Worm (Caenorhabditis elegans) whole organism, early embryonic: ENCODE data around the gene R09E10.2.

ENCODE experiments used
- B0310.2 ChIP-seq: sonication (generic microtip); optimal IDR thresholded peaks from 2 replicates; lab custom pipeline; 2016; ENCODE audit warnings: mild to moderate bottlenecking, missing genetic modification characterization, missing compliant biosample characterization
- ama-1 ChIP-seq: fragments of 150-350 bp; optimal IDR thresholded peaks from 2 replicates; lab custom pipeline; 2014
- ets-7 ChIP-seq: sonication (generic microtip); optimal IDR thresholded peaks from 2 replicates; lab custom pipeline; 2016; ENCODE audit warnings: missing genotype, missing genetic modification characterization, missing compliant biosample characterization
- flt-1 ChIP-seq: fragments of 200-800 bp; sonication (Bioruptor generic); IDR thresholded peaks from 2 replicates; pipeline ENCODE4 v1.3.6; 2022; ENCODE audit warnings: missing genetic modification characterization, missing compliant biosample characterization
- hmbx-1 ChIP-seq: sonication (generic microtip); optimal IDR thresholded peaks from 2 replicates; lab custom pipeline; 2016; ENCODE audit warnings: mild to moderate bottlenecking, missing genetic modification characterization, missing compliant biosample characterization
- hmg-4 ChIP-seq: fragments of 200-800 bp; sonication (Bioruptor generic); optimal IDR thresholded peaks from 2 replicates; lab custom pipeline; 2018; ENCODE audit warnings: mild to moderate bottlenecking, missing genetic modification characterization, missing compliant biosample characterization
- hnd-1 ChIP-seq: sonication (generic microtip); optimal IDR thresholded peaks from 2 replicates; lab custom pipeline; 2016; ENCODE audit warnings: missing genetic modification characterization, missing compliant biosample characterization
- pes-1 ChIP-seq: fragments of 200-800 bp; sonication (Bioruptor generic); IDR thresholded peaks from 2 replicates; pipeline ENCODE4 v1.3.6; 2022; ENCODE audit warnings: missing genetic modification reagents, missing genetic modification characterization, missing compliant biosample characterization
- tbx-37 ChIP-seq: fragments of 200-800 bp; sonication (Bioruptor generic); conservative IDR thresholded peaks from 2 replicates; pipeline ENCODE4 v1.3.6; 2022; ENCODE audit warnings: missing genetic modification reagents, missing genetic modification characterization, missing compliant biosample characterization

DNA sequence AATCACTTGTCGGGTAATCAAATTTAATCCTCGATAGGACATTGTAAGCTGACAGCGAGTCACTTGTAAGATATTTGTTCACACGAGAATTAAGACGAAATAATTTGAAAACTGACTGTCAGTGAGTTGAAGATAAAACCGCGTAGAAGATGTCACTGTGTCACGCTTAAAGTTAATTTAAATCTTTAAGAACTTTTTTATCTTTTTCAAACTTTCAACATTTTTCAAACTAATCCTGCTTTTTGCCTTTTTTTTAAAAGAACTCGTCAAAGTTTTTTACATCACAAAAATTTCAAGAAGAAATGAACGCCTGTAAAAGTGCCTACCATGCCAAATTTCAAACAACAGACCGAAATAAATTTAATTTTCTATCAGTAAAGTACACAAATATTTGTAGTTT is 4.5 kb downstream of the R09E10.2 start, which contains the start of gene acs-18:
- TF ChIP-seq pes-1 (GFP tag; lab: Robert Waterston, UW), result no peak
- no peak for TF ChIP-seq B0310.2 (tag; lab: Kevin White, UChicago)
- TF ChIP-seq ets-7, result no peak
- TF ChIP-seq hmbx-1 (tag; lab: Kevin White, UChicago), result no peak
- TF ChIP-seq hnd-1 (tag; lab: Kevin White, UChicago), result no peak
- no peak for TF ChIP-seq hmg-4 (GFP tag; lab: Kevin White, UChicago)
- no peak for TF ChIP-seq tbx-37
- TF ChIP-seq ama-1, result no peak
- TF ChIP-seq flt-1 (GFP tag; lab: Robert Waterston, UW), result no peak
